ENCODE assay signal across 1 fruit fly cellular context in the genomic region with DNA sequence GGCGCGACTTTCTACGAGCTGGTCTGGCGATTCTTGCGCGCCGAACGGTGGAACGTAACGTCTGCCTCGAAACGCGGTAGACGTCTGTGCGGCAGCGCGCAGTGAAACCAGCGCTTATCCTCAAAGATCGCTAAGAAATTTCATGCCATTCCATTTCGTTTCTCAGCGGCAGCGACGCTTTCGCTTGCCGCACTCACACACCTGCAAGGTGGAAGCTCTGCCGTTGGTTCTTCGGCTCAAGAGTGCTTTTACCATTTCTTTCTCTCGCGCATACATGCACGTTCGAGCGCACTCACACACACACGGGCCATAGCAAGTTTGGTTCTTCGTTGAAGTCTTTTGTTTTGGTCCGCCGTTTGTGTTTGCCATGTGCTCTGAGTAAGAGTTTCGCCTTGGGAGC.
TF ChIP-seq lines count a peak whose summit lies in the region.

CG6118 (minus strand) TSS at position 63 of the 400 bp plus-strand sequence.

TF ChIP-seq in whole organism, embryonic, 481 proteins besides CTCF, POLR2A, EP300 and RAD21 (continued from another document):
- peak; percentile 74 for TF ChIP-seq pfk (GFP tag; optimal IDR thresholded peaks at IDR 0.05; lab: Kevin White, UChicago)
- TF ChIP-seq cato (GFP tag; optimal IDR thresholded peaks at IDR 0.05; lab: Kevin White, UChicago; ENCODE audit: borderline replicate concordance) = no peak
- no peak for TF ChIP-seq CG9932 (GFP tag; IDR thresholded peaks at IDR 0.05; lab: Robert Waterston, UW)
- TF ChIP-seq hkb (optimal IDR thresholded peaks at IDR 0.05; lab: Kevin White, UChicago) = no peak
- no peak for TF ChIP-seq hkb (GFP tag; IDR thresholded peaks at IDR 0.05; lab: Robert Waterston, UW)
- TF ChIP-seq CG2875 (GFP tag; optimal IDR thresholded peaks at IDR 0.05; lab: Kevin White, UChicago) = no peak
- TF ChIP-seq NfI (GFP tag; optimal IDR thresholded peaks at IDR 0.05; lab: Kevin White, UChicago) = no peak
- no peak for TF ChIP-seq ems (GFP tag; optimal IDR thresholded peaks at IDR 0.05; lab: Kevin White, UChicago)
- peak in 1 of 2 experiments; percentile 14 for TF ChIP-seq Trl (optimal IDR thresholded peaks at IDR 0.05; lab: Kevin White, UChicago)
- TF ChIP-seq Trl (GFP tag; optimal IDR thresholded peaks at IDR 0.05; lab: Kevin White, UChicago) = no peak
- TF ChIP-seq kni (GFP tag; optimal IDR thresholded peaks at IDR 0.05; lab: Kevin White, UChicago) = peak; percentile 41
- peak; percentile 73 for TF ChIP-seq Blimp-1 (GFP tag; optimal IDR thresholded peaks at IDR 0.05; lab: Kevin White, UChicago)
- no peak for TF ChIP-seq esg (GFP tag; conservative IDR thresholded peaks at IDR 0.05; lab: Robert Waterston, UW)
- TF ChIP-seq CG6175 (GFP tag; IDR thresholded peaks at IDR 0.05; lab: Robert Waterston, UW) = no peak
